Fruit fly (Drosophila melanogaster): ENCODE results near the gene pelo.

dm6 chr2L:9685184-9685583, 15.4 kb upstream of the pelo start:
- TF ChIP-seq usp (GFP tag; optimal IDR thresholded peaks at IDR 0.05), result no peak
- TF ChIP-seq psq (optimal IDR thresholded peaks at IDR 0.05), result no peak
- TF ChIP-seq CG8478 (optimal IDR thresholded peaks at IDR 0.05), result no peak
- TF ChIP-seq Dll (optimal IDR thresholded peaks at IDR 0.05), result no peak
- TF ChIP-seq pan (optimal IDR thresholded peaks at IDR 0.05), result no peak
